Fruit fly (Drosophila melanogaster) whole organism, prepupa: ENCODE measurements around the gene CG42750.

Source experiments
- Blimp-1 ChIP-seq: fragments of 200-800 bp; sonication (Bioruptor generic); optimal IDR thresholded peaks from 3 replicates; lab custom pipeline; 2017; ENCODE audit warnings: missing biosample characterization, missing genetic modification characterization, mild to moderate bottlenecking, moderate library complexity, missing genetic modification reagents
- CG10631 ChIP-seq: fragments of 200-800 bp; sonication (Bioruptor generic); optimal IDR thresholded peaks from 2 replicates; lab custom pipeline; 2016; ENCODE audit warnings: missing biosample characterization, missing genetic modification characterization
- CG10669 ChIP-seq: fragments of 200-800 bp; sonication (Bioruptor generic); optimal IDR thresholded peaks from 3 replicates; lab custom pipeline; 2018; ENCODE audit warnings: missing biosample characterization, mild to moderate bottlenecking, missing genetic modification characterization, moderate library complexity
- CG11294 ChIP-seq: fragments of 200-800 bp; sonication (Bioruptor generic); IDR thresholded peaks from 2 replicates; pipeline ENCODE4 v1.3.6; 2022; ENCODE audit warnings: missing biosample characterization, missing genetic modification characterization
- CG15336 ChIP-seq: fragments of 200-800 bp; sonication (Bioruptor generic); IDR thresholded peaks from 2 replicates; pipeline ENCODE4 v1.3.6; 2022; ENCODE audit warnings: missing biosample characterization, missing genetic modification characterization
- CG1621 ChIP-seq: fragments of 200-800 bp; sonication (Bioruptor generic); optimal IDR thresholded peaks from 3 replicates; lab custom pipeline; 2018; ENCODE audit warnings: missing biosample characterization, mild to moderate bottlenecking, missing genetic modification characterization
- CG16779 ChIP-seq: fragments of 200-800 bp; sonication (Bioruptor generic); optimal IDR thresholded peaks from 3 replicates; lab custom pipeline; 2017; ENCODE audit warnings: missing biosample characterization, mild to moderate bottlenecking, missing genetic modification characterization
- CG31627 ChIP-seq: fragments of 200-800 bp; sonication (Bioruptor generic); optimal IDR thresholded peaks from 3 replicates; lab custom pipeline; 2016; ENCODE audit warnings: missing biosample characterization, missing genetic modification characterization
- CG32006 ChIP-seq: fragments of 200-800 bp; sonication (Bioruptor generic); optimal IDR thresholded peaks from 3 replicates; lab custom pipeline; 2017; ENCODE audit warnings: missing biosample characterization, mild to moderate bottlenecking, missing genetic modification characterization
- CG34406 ChIP-seq: fragments of 200-800 bp; sonication (Bioruptor generic); optimal IDR thresholded peaks from 3 replicates; lab custom pipeline; 2016; ENCODE audit warnings: missing biosample characterization, missing genetic modification characterization
- CG3919 ChIP-seq: fragments of 200-800 bp; sonication (Bioruptor generic); optimal IDR thresholded peaks from 3 replicates; lab custom pipeline; 2016; ENCODE audit warnings: missing biosample characterization, missing genetic modification characterization
- CG4318 ChIP-seq: fragments of 200-800 bp; sonication (Bioruptor generic); optimal IDR thresholded peaks from 3 replicates; lab custom pipeline; 2017; ENCODE audit warnings: missing biosample characterization, mild to moderate bottlenecking, missing genetic modification characterization
- CG6163 ChIP-seq: fragments of 200-800 bp; sonication (Bioruptor generic); IDR thresholded peaks from 3 replicates; pipeline ENCODE4 v1.3.6; 2022; ENCODE audit warnings: missing biosample characterization, missing genetic modification characterization
- CG6276 ChIP-seq: fragments of 200-800 bp; sonication (Bioruptor generic); optimal IDR thresholded peaks from 2 replicates; lab custom pipeline; 2017; ENCODE audit warnings: missing biosample characterization, mild to moderate bottlenecking, missing genetic modification characterization
- CG6792 ChIP-seq: fragments of 200-800 bp; sonication (Bioruptor generic); optimal IDR thresholded peaks from 3 replicates; lab custom pipeline; 2016; ENCODE audit warnings: missing biosample characterization, missing genetic modification characterization
- CG6808 ChIP-seq: fragments of 200-800 bp; sonication (Bioruptor generic); optimal IDR thresholded peaks from 3 replicates; lab custom pipeline; 2017; ENCODE audit warnings: missing biosample characterization, missing genetic modification characterization, mild to moderate bottlenecking, moderate library complexity, missing genetic modification reagents
- CG6854 ChIP-seq: fragments of 200-800 bp; sonication (Bioruptor generic); optimal IDR thresholded peaks from 2 replicates; lab custom pipeline; 2017; ENCODE audit warnings: missing biosample characterization, mild to moderate bottlenecking, missing genetic modification characterization
- CG7368 ChIP-seq: fragments of 200-800 bp; sonication (Bioruptor generic); optimal IDR thresholded peaks from 3 replicates; lab custom pipeline; 2016; ENCODE audit warnings: missing biosample characterization, missing genetic modification characterization
- CG8319 ChIP-seq: fragments of 200-800 bp; sonication (Bioruptor generic); optimal IDR thresholded peaks from 3 replicates; lab custom pipeline; 2016; ENCODE audit warnings: missing biosample characterization, missing genetic modification characterization
- CG8632 ChIP-seq: fragments of 200-800 bp; sonication (Bioruptor generic); optimal IDR thresholded peaks from 3 replicates; lab custom pipeline; 2016; ENCODE audit warnings: missing biosample characterization, missing genetic modification characterization
- CG9139 ChIP-seq: fragments of 200-800 bp; sonication (Bioruptor generic); optimal IDR thresholded peaks from 3 replicates; lab custom pipeline; 2017; ENCODE audit warnings: missing biosample characterization, mild to moderate bottlenecking, missing genetic modification characterization
- Eip78C ChIP-seq: fragments of 200-800 bp; sonication (Bioruptor generic); peaks from one replicate; lab custom pipeline; 2016; ENCODE audit warnings: missing biosample characterization, missing genetic modification characterization
- Eip93F ChIP-seq: fragments of 200-800 bp; sonication (Bioruptor generic); optimal IDR thresholded peaks from 2 replicates; lab custom pipeline; 2016; ENCODE audit warnings: missing biosample characterization, mild to moderate bottlenecking, missing genetic modification characterization
- Ets96B ChIP-seq: fragments of 200-800 bp; optimal IDR thresholded peaks from 2 replicates; lab custom pipeline; 2019; ENCODE audit warnings: missing biosample characterization, mild to moderate bottlenecking, missing genetic modification characterization, moderate library complexity
- Gug ChIP-seq: fragments of 200-800 bp; sonication (Bioruptor generic); IDR thresholded peaks from 2 replicates; pipeline ENCODE4 v1.3.6; 2022; ENCODE audit warnings: missing biosample characterization, missing genetic modification characterization
- Hr4 ChIP-seq: fragments of 200-800 bp; sonication (Bioruptor generic); optimal IDR thresholded peaks from 3 replicates; lab custom pipeline; 2016; ENCODE audit warnings: missing biosample characterization, missing genetic modification characterization
- Lpt ChIP-seq: fragments of 200-800 bp; sonication (Bioruptor generic); optimal IDR thresholded peaks from 3 replicates; lab custom pipeline; 2016; ENCODE audit warnings: missing biosample characterization, missing genetic modification characterization
- Met ChIP-seq: fragments of 200-800 bp; sonication (Bioruptor generic); optimal IDR thresholded peaks from 3 replicates; lab custom pipeline; 2016; ENCODE audit warnings: missing biosample characterization, missing genetic modification characterization
- OdsH ChIP-seq: fragments of 200-800 bp; sonication (Bioruptor generic); optimal IDR thresholded peaks from 3 replicates; lab custom pipeline; 2016; ENCODE audit warnings: missing biosample characterization, missing genetic modification characterization
- Sox102F ChIP-seq: fragments of 200-800 bp; sonication (Bioruptor generic); optimal IDR thresholded peaks from 2 replicates; lab custom pipeline; 2016; ENCODE audit warnings: missing biosample characterization, mild to moderate bottlenecking, missing genetic modification characterization
- Sox15 ChIP-seq: fragments of 200-800 bp; sonication (Bioruptor generic); optimal IDR thresholded peaks from 3 replicates; lab custom pipeline; 2016; ENCODE audit warnings: missing biosample characterization, missing genetic modification characterization
- achi ChIP-seq: fragments of 200-800 bp; sonication (Bioruptor generic); optimal IDR thresholded peaks from 3 replicates; lab custom pipeline; 2016; ENCODE audit warnings: missing biosample characterization, missing genetic modification characterization
- acj6 ChIP-seq: fragments of 200-800 bp; sonication (Bioruptor generic); optimal IDR thresholded peaks from 3 replicates; lab custom pipeline; 2016; ENCODE audit warnings: missing biosample characterization, missing genetic modification characterization
- cyc ChIP-seq: fragments of 200-800 bp; sonication (Bioruptor generic); optimal IDR thresholded peaks from 3 replicates; lab custom pipeline; 2016; ENCODE audit warnings: missing biosample characterization, missing genetic modification characterization
- dac ChIP-seq: fragments of 200-800 bp; sonication (Bioruptor generic); optimal IDR thresholded peaks from 2 replicates; lab custom pipeline; 2017; ENCODE audit warnings: missing biosample characterization, mild to moderate bottlenecking, missing genetic modification characterization
- eg ChIP-seq: fragments of 200-800 bp; sonication (Bioruptor generic); IDR thresholded peaks from 3 replicates; pipeline ENCODE4 v1.3.6; 2022; ENCODE audit warnings: missing biosample characterization, missing genetic modification characterization
- fd59A ChIP-seq: fragments of 200-800 bp; sonication (Bioruptor generic); optimal IDR thresholded peaks from 2 replicates; lab custom pipeline; 2017; ENCODE audit warnings: missing biosample characterization, mild to moderate bottlenecking, missing genetic modification characterization, missing genetic modification reagents
- fkh ChIP-seq: fragments of 200-800 bp; sonication (Bioruptor generic); optimal IDR thresholded peaks from 3 replicates; lab custom pipeline; 2017; ENCODE audit warnings: missing biosample characterization, mild to moderate bottlenecking, missing genetic modification characterization, moderate library complexity
- lz ChIP-seq: fragments of 200-800 bp; sonication (Bioruptor generic); optimal IDR thresholded peaks from 3 replicates; lab custom pipeline; 2016; ENCODE audit warnings: missing biosample characterization, missing genetic modification characterization
- pdm3 ChIP-seq: fragments of 200-800 bp; sonication (Bioruptor generic); optimal IDR thresholded peaks from 3 replicates; lab custom pipeline; 2016; ENCODE audit warnings: missing biosample characterization, missing genetic modification characterization
- spab ChIP-seq: fragments of 200-800 bp; sonication (Bioruptor generic); optimal IDR thresholded peaks from 2 replicates; lab custom pipeline; 2017; ENCODE audit warnings: missing biosample characterization, mild to moderate bottlenecking, missing genetic modification characterization, missing genetic modification reagents
- ss ChIP-seq, 2 experiments: fragments of 200-800 bp; sonication (Bioruptor generic); optimal IDR thresholded peaks; 2 replicates in 1 of 2; 3 replicates in 1 of 2; lab custom pipeline; 2017 to 2018; ENCODE audit warnings: mild to moderate bottlenecking in 2 of 2, missing biosample characterization in 2 of 2, missing genetic modification characterization in 2 of 2, moderate library complexity in 1 of 2
- svp ChIP-seq: fragments of 200-800 bp; sonication (Bioruptor generic); peaks from one replicate; lab custom pipeline; 2016; ENCODE audit warnings: missing biosample characterization, missing genetic modification characterization
- topi ChIP-seq: fragments of 200-800 bp; sonication (Bioruptor generic); optimal IDR thresholded peaks from 3 replicates; lab custom pipeline; 2016; ENCODE audit warnings: missing biosample characterization, missing genetic modification characterization
- vri ChIP-seq: fragments of 200-800 bp; sonication (Bioruptor generic); optimal IDR thresholded peaks from 3 replicates; lab custom pipeline; 2016; ENCODE audit warnings: missing biosample characterization, mild to moderate bottlenecking, missing genetic modification characterization

Gene CG42750

DNA sequence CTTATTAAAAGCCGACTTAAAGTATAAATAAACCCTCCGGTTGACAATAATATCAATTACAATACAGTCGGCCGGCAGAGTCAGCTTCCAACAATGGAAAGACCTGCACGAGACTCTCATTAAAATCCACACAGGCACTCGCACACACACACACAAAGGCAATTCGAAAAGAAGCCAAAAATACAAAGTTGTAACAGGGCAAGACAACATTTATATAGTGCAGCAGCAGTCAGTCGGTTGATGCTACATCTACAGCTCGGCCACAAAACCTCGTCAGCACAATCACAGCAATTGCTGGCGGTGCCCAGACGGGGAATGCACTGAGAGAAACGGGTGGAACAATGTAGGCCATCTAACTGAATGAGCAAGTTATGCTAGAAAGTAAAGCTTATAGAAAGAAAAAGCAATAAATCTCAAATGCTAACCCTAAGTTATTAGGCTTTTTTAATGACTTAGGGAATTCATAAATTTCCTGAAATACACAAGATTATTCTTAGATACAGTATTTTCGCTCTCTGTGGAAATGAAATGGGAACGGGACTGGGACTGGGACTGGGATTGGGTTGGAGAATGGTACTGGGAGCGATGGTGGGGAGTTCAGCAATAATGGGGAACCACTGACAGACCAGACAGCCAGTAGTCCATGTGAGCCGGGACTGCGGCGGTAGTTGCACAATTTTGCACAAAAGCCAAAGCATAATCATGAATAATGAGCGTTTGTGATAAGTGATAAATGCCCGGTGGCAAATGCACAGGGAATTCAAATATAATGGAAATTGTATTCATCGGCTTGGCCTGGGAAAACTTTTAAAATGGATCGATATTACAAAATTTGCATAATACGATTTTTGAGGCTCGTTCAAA lies 154.0 kb downstream of the CG42750 start (continued):
- peak; percentile 95 for TF ChIP-seq lz (GFP tag; lab: Kevin White, UChicago)
- peak; percentile 96 for TF ChIP-seq fd59A (GFP tag; lab: Kevin White, UChicago)
- TF ChIP-seq Gug (GFP tag; lab: Robert Waterston, UW) = peak; percentile 97
- TF ChIP-seq CG4318 (GFP tag; lab: Kevin White, UChicago) = peak; percentile 90
- peak; percentile 95 for TF ChIP-seq Lpt (GFP tag; lab: Kevin White, UChicago)
- TF ChIP-seq CG6854 = peak; percentile 89
- TF ChIP-seq acj6 (GFP tag; lab: Kevin White, UChicago) = peak; percentile 96
- TF ChIP-seq Sox15 (GFP tag; lab: Kevin White, UChicago) = peak; percentile 93
- peak; percentile 97 for TF ChIP-seq CG7368 (GFP tag; lab: Kevin White, UChicago)
- peak; percentile 94 for TF ChIP-seq CG8319 (GFP tag; lab: Kevin White, UChicago)
- TF ChIP-seq CG10669 (GFP tag; lab: Kevin White, UChicago) = peak; percentile 98
- peak; percentile 96 for TF ChIP-seq topi (GFP tag; lab: Kevin White, UChicago)
- TF ChIP-seq OdsH = peak; percentile 96
- TF ChIP-seq cyc (GFP tag; lab: Kevin White, UChicago) = peak; percentile 97
- TF ChIP-seq CG6808 (GFP tag; lab: Kevin White, UChicago) = peak; percentile 96

DNA sequence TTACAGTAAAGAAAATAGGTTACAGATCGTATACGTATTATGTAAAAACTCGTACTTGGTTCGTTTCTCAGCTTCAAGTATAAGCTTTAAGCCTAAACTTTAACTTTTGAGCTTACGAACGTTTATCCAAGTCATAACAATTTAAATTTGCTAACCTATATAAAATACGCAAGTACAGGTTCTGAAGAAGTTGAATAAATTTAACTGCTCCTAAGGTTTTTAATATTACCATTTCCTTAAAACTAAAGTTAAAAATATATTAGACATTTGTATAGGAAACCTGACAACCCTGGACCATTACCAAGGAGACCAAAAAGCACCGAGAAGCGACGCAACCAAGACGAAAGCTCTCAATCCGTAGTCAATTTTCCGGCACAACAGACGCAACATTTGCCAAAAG lies 155.9 kb downstream of the CG42750 start, which contains the start of gene CG5758:
CG5758 (plus strand) TSS at position 353 of the 400 bp plus-strand sequence.
- TF ChIP-seq Blimp-1 (no peak), Lpt (GFP tag; lab: Kevin White, UChicago) (no peak), ss (GFP tag; optimal IDR thresholded peaks at IDR 0.05; lab: Kevin White, UChicago) (no peak), OdsH (peak; percentile 26), Sox15 (GFP tag; lab: Kevin White, UChicago) (no peak), CG9139 (GFP tag; lab: Kevin White, UChicago) (no peak), CG32006 (GFP tag; lab: Kevin White, UChicago) (no peak), dac (GFP tag; lab: Kevin White, UChicago) (no peak), CG10631 (GFP tag; lab: Kevin White, UChicago) (peak; percentile 3), topi (GFP tag; lab: Kevin White, UChicago) (peak; percentile 34), CG10669 (GFP tag; lab: Kevin White, UChicago) (no peak), acj6 (GFP tag; lab: Kevin White, UChicago) (no peak), CG15336 (no peak), fkh (GFP tag; lab: Kevin White, UChicago) (no peak), CG8319 (GFP tag; lab: Kevin White, UChicago) (peak; percentile 1), pdm3 (GFP tag; lab: Kevin White, UChicago) (peak; percentile 50), CG6808 (GFP tag; lab: Kevin White, UChicago) (no peak), Gug (GFP tag; lab: Robert Waterston, UW) (no peak; the same call in 1 of the 2 replicates), Met (GFP tag; lab: Kevin White, UChicago) (peak; percentile 49), CG1621 (tag; lab: Kevin White, UChicago) (peak; percentile 79), CG6792 (GFP tag; lab: Kevin White, UChicago) (peak; percentile 22), CG8632 (GFP tag; lab: Kevin White, UChicago) (no peak), CG34406 (GFP tag; lab: Kevin White, UChicago) (no peak), Eip93F (GFP tag; lab: Kevin White, UChicago) (no peak), svp (GFP tag; lab: Kevin White, UChicago) (peak; percentile 87), Ets96B (peak; percentile 6), Hr4 (GFP tag; lab: Kevin White, UChicago) (peak; percentile 41), CG3919 (GFP tag; lab: Kevin White, UChicago) (peak; percentile 47), achi (GFP tag; lab: Kevin White, UChicago) (no peak), CG6163 (GFP tag; lab: Robert Waterston, UW) (no peak), CG31627 (GFP tag; lab: Kevin White, UChicago) (peak; percentile 14), Eip78C (peak; percentile 82), spab (no peak), cyc (GFP tag; lab: Kevin White, UChicago) (peak; percentile 16), CG6276 (GFP tag; lab: Kevin White, UChicago) (no peak), eg (peak; percentile 30; the same call in 1 of the 3 replicates), CG7368 (GFP tag; lab: Kevin White, UChicago) (no peak), vri (GFP tag; lab: Kevin White, UChicago) (peak; percentile 25), CG16779 (tag; lab: Kevin White, UChicago) (no peak), CG11294 (no peak), fd59A (GFP tag; lab: Kevin White, UChicago) (no peak), lz (GFP tag; lab: Kevin White, UChicago) (peak; percentile 29), CG4318 (GFP tag; lab: Kevin White, UChicago) (no peak), Sox102F (no peak)
